Worm (Caenorhabditis elegans) whole organism, L4/young adult: Measurements from ENCODE around the gene nhr-177.

Experiments used
- W03F9.2 ChIP-seq: fragments of 150-350 bp; optimal IDR thresholded peaks from 2 replicates; lab custom pipeline; 2014; ENCODE audit warnings: missing biosample characterization, missing genetic modification characterization
- dao-5 ChIP-seq: sonication (generic microtip); optimal IDR thresholded peaks from 2 replicates; lab custom pipeline; 2016; ENCODE audit warnings: missing genotype, missing genetic modification characterization, moderate library complexity, missing compliant biosample characterization
- him-1 ChIP-seq: sonication (generic microtip); optimal IDR thresholded peaks from 2 replicates; lab custom pipeline; 2016; ENCODE audit warnings: missing genotype, missing genetic modification reagents, missing genetic modification characterization, missing compliant biosample characterization

DNA sequence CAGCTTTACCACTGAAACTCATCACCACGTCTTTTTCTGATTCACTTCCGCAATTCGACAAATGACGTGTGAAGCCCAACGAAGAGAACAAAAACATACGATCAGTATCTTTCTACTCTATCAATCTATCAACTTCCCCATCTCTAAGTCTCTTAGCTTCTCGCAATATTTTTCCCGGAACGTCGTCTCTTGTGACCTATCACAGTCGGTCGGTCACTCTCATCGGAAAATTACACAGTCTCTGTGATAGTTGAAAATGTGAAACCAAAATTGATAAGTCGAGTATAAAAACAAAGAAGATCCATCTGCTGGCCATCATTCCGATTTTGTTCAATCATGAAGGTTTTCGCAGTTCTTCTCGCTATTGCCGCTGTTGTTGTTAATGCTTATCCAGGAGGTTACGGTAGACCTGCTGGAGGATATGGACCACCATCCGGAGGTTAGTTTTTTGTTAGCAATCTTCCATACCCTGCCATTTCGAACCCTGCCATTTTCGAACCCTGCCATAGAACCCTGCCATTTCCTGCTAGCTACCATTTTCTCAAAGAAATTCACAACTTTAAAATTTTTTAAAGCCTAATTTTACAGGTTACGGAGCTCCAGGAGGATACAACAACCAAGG lies 16.2 kb upstream of the nhr-177 start, which contains the start of gene F16B4.4:
- no peak for TF ChIP-seq W03F9.2
- TF ChIP-seq him-1 (tag; lab: Kevin White, UChicago) = no peak
- TF ChIP-seq dao-5 (tag; lab: Kevin White, UChicago) = no peak
